Fruit fly (Drosophila melanogaster): ENCODE results near the gene PIG-P.

Gene PIG-P

dm6 chr3R:26020244-26021171, 37.5 kb downstream of the PIG-P start (continued):
- TF ChIP-seq nom (GFP tag; optimal IDR thresholded peaks at IDR 0.05) = peak; percentile 10
- TF ChIP-seq insv (GFP tag; optimal IDR thresholded peaks at IDR 0.05) = no peak
- TF ChIP-seq CG3065 (GFP tag; optimal IDR thresholded peaks at IDR 0.05) = peak; percentile 28
- TF ChIP-seq fru (optimal IDR thresholded peaks at IDR 0.05) = no peak
- no peak for TF ChIP-seq br (optimal IDR thresholded peaks at IDR 0.05)
- peak; percentile 80 for TF ChIP-seq Oli (tag; optimal IDR thresholded peaks at IDR 0.05)
- TF ChIP-seq tgo (GFP tag; IDR thresholded peaks at IDR 0.05) = peak; percentile 62
- 0 out of 2 replicates have a peak, but pooled peaks have one; percentile 16 for TF ChIP-seq CG14014 (GFP tag; IDR thresholded peaks at IDR 0.05)
- no peak for TF ChIP-seq CG1647 (GFP tag; optimal IDR thresholded peaks at IDR 0.05)
- TF ChIP-seq psq (GFP tag; optimal IDR thresholded peaks at IDR 0.05) = no peak
- TF ChIP-seq so (GFP tag; IDR thresholded peaks at IDR 0.05) = no peak; the same call in 2 of the 3 replicates
- TF ChIP-seq cad (GFP tag; optimal IDR thresholded peaks at IDR 0.05) = no peak
- TF ChIP-seq sug (tag; optimal IDR thresholded peaks at IDR 0.05) = no peak
- TF ChIP-seq vfl (GFP tag; optimal IDR thresholded peaks at IDR 0.05) = no peak
- no peak for TF ChIP-seq inv (GFP tag; IDR thresholded peaks at IDR 0.05; ENCODE audit: partially characterized antibody)
- TF ChIP-seq Myb (GFP tag; optimal IDR thresholded peaks at IDR 0.05) = no peak
- peak; percentile 51 for TF ChIP-seq Vsx1 (GFP tag; optimal IDR thresholded peaks at IDR 0.05)
- no peak for TF ChIP-seq pzg (GFP tag; optimal IDR thresholded peaks at IDR 0.05)
- peak; percentile 24; the same call in 1 of the 4 replicates for TF ChIP-seq Dll (GFP tag; IDR thresholded peaks at IDR 0.05; ENCODE audit: partially characterized antibody)
- no peak for TF ChIP-seq repo (GFP tag; optimal IDR thresholded peaks at IDR 0.05)
- no peak for TF ChIP-seq CG4404 (GFP tag; IDR thresholded peaks at IDR 0.05)
- TF ChIP-seq C15 (GFP tag; IDR thresholded peaks at IDR 0.05) = no peak
- peak; percentile 14 for TF ChIP-seq CG10274 (GFP tag; optimal IDR thresholded peaks at IDR 0.05)
- TF ChIP-seq slou (GFP tag; optimal IDR thresholded peaks at IDR 0.05) = no peak
- no peak for TF ChIP-seq gt (GFP tag; IDR thresholded peaks at IDR 0.05)
- peak; percentile 33 for TF ChIP-seq CG17328 (GFP tag; IDR thresholded peaks at IDR 0.05)
- TF ChIP-seq hb (GFP tag; IDR thresholded peaks at IDR 0.05; ENCODE audit: partially characterized antibody) = no peak
- TF ChIP-seq sqz (GFP tag; optimal IDR thresholded peaks at IDR 0.05) = peak; percentile 33
- TF ChIP-seq CG13424 (tag; optimal IDR thresholded peaks at IDR 0.05) = peak; percentile 72
- no peak for TF ChIP-seq bowl (GFP tag; IDR thresholded peaks at IDR 0.05)
- TF ChIP-seq kah (GFP tag; optimal IDR thresholded peaks at IDR 0.05) = peak; percentile 16
- peak; percentile 33 for TF ChIP-seq CG12155 (GFP tag; optimal IDR thresholded peaks at IDR 0.05)
- TF ChIP-seq Dad (GFP tag; optimal IDR thresholded peaks at IDR 0.05) = no peak
- peak; percentile 72 for TF ChIP-seq ara (GFP tag; IDR thresholded peaks at IDR 0.05)
- TF ChIP-seq Ptx1 (GFP tag; IDR thresholded peaks at IDR 0.05) = peak; percentile 75
- TF ChIP-seq sima (GFP tag; optimal IDR thresholded peaks at IDR 0.05) = no peak
- peak; percentile 57 for TF ChIP-seq CG15601 (tag; optimal IDR thresholded peaks at IDR 0.05)
- TF ChIP-seq CG11456 (GFP tag; IDR thresholded peaks at IDR 0.05) = no peak
- peak; percentile 36 for TF ChIP-seq CG2202 (tag; optimal IDR thresholded peaks at IDR 0.05)
- TF ChIP-seq Oaz (GFP tag; IDR thresholded peaks at IDR 0.05) = 0 out of 2 replicates have a peak, but pooled peaks have one; percentile 18
- peak; percentile 70 for TF ChIP-seq CG7556 (GFP tag; optimal IDR thresholded peaks at IDR 0.05)
- TF ChIP-seq knrl (GFP tag; IDR thresholded peaks at IDR 0.05; ENCODE audit: partially characterized antibody) = no peak
- peak; percentile 67 for TF ChIP-seq lab (GFP tag; optimal IDR thresholded peaks at IDR 0.05)
- TF ChIP-seq Stat92E (GFP tag; optimal IDR thresholded peaks at IDR 0.05) = no peak
- TF ChIP-seq Ravus (GFP tag; IDR thresholded peaks at IDR 0.05) = no peak
- no peak for TF ChIP-seq Lpt (GFP tag; optimal IDR thresholded peaks at IDR 0.05)
- peak; percentile 19; the same call in 1 of the 3 replicates for TF ChIP-seq HLH4C (GFP tag; IDR thresholded peaks at IDR 0.05; ENCODE audit: partially characterized antibody)
- TF ChIP-seq Poxn (GFP tag; IDR thresholded peaks at IDR 0.05) = no peak
- TF ChIP-seq CG30020 (tag; optimal IDR thresholded peaks at IDR 0.05) = no peak
- TF ChIP-seq CG6175 (GFP tag; IDR thresholded peaks at IDR 0.05) = no peak

All from whole organism, embryonic.